Fruit fly (Drosophila melanogaster): Measurements from ENCODE around the gene CG45075.

The CG45075 gene

dm6 chr2L:6068544-6069251 is 22.5 kb upstream of the CG45075 start, which contains the start of the genes CG9150 and Pfdn1:
CG9150 (minus strand) TSS chr2L:6068594.
Pfdn1 (plus strand) TSS chr2L:6069079.
- TF ChIP-seq Dll (GFP tag; IDR thresholded peaks at IDR 0.05; ENCODE audit: partially characterized antibody) (peak; percentile 89), knrl (GFP tag; IDR thresholded peaks at IDR 0.05; ENCODE audit: partially characterized antibody) (peak; percentile 81), CG9797 (GFP tag; optimal IDR thresholded peaks at IDR 0.05) (peak; percentile 12), CG2889 (GFP tag; IDR thresholded peaks at IDR 0.05) (no peak), gro (GFP tag; optimal IDR thresholded peaks at IDR 0.05) (peak; percentile 68), TFAM (GFP tag; optimal IDR thresholded peaks at IDR 0.05) (no peak), HLH4C (GFP tag; IDR thresholded peaks at IDR 0.05; ENCODE audit: partially characterized antibody) (peak; percentile 85), CG2116 (GFP tag; optimal IDR thresholded peaks at IDR 0.05) (peak; percentile 88), CG30403 (GFP tag; optimal IDR thresholded peaks at IDR 0.05) (no peak), gfzf (GFP tag; optimal IDR thresholded peaks at IDR 0.05) (peak; percentile 17), trem (tag; optimal IDR thresholded peaks at IDR 0.05) (peak; percentile 26), CG13624 (GFP tag; optimal IDR thresholded peaks at IDR 0.05) (peak; percentile 29), Ets97D (GFP tag; optimal IDR thresholded peaks at IDR 0.05) (peak; percentile 39), stwl (tag; optimal IDR thresholded peaks at IDR 0.05) (peak; percentile 57), sqz (GFP tag; optimal IDR thresholded peaks at IDR 0.05) (peak; percentile 93), vnd (GFP tag; IDR thresholded peaks at IDR 0.05; ENCODE audit: partially characterized antibody) (peak; percentile 75), Fer1 (GFP tag; optimal IDR thresholded peaks at IDR 0.05) (peak; percentile 30), tx (GFP tag; optimal IDR thresholded peaks at IDR 0.05) (peak; percentile 34), ato (GFP tag; IDR thresholded peaks at IDR 0.05; ENCODE audit: partially characterized antibody) (peak; percentile 85), emc (GFP tag; optimal IDR thresholded peaks at IDR 0.05) (no peak), amos (GFP tag; IDR thresholded peaks at IDR 0.05; ENCODE audit: partially characterized antibody) (peak; percentile 92), bsh (GFP tag; optimal IDR thresholded peaks at IDR 0.05) (no peak), CG1603 (tag; optimal IDR thresholded peaks at IDR 0.05) (peak; percentile 35), sens (GFP tag) (peak; percentile 71), crp (GFP tag; optimal IDR thresholded peaks at IDR 0.05) (peak in 1 of 2 experiments; percentile 54), pb (GFP tag; optimal IDR thresholded peaks at IDR 0.05) (no peak), sob (GFP tag; IDR thresholded peaks at IDR 0.05) (peak; percentile 10; the same call in 1 of the 2 replicates), CG32772 (GFP tag; IDR thresholded peaks at IDR 0.05) (peak; percentile 83), bbx (GFP tag; IDR thresholded peaks at IDR 0.05; ENCODE audit: partially characterized antibody) (peak; percentile 91), CG12071 (GFP tag; optimal IDR thresholded peaks at IDR 0.05) (no peak), CG7963 (GFP tag; IDR thresholded peaks at IDR 0.05; ENCODE audit: partially characterized antibody) (peak; percentile 62; the same call in 2 of the 3 replicates), zen2 (GFP tag; IDR thresholded peaks at IDR 0.05; ENCODE audit: partially characterized antibody) (peak; percentile 80), Sry-δ (GFP tag; optimal IDR thresholded peaks at IDR 0.05) (peak; percentile 95), mirr (GFP tag; optimal IDR thresholded peaks at IDR 0.05) (no peak), CG34224 (GFP tag; IDR thresholded peaks at IDR 0.05; ENCODE audit: partially characterized antibody) (peak; percentile 96), Rfx (GFP tag; IDR thresholded peaks at IDR 0.05) (peak; percentile 48), HmgD (GFP tag; optimal IDR thresholded peaks at IDR 0.05) (no peak), Opbp (GFP tag; IDR thresholded peaks at IDR 0.05; ENCODE audit: partially characterized antibody) (peak; percentile 89), BEAF-32 (GFP tag; optimal IDR thresholded peaks at IDR 0.05) (peak; percentile 86), HLH54F (GFP tag; optimal IDR thresholded peaks at IDR 0.05) (no peak), Stat92E (GFP tag; optimal IDR thresholded peaks at IDR 0.05) (no peak), Doc3 (GFP tag; IDR thresholded peaks at IDR 0.05; ENCODE audit: partially characterized antibody) (peak; percentile 85), inv (GFP tag; IDR thresholded peaks at IDR 0.05; ENCODE audit: partially characterized antibody) (peak; percentile 80), Bgb (GFP tag; IDR thresholded peaks at IDR 0.05; ENCODE audit: partially characterized antibody) (peak; percentile 94), unc-4 (GFP tag; IDR thresholded peaks at IDR 0.05; ENCODE audit: partially characterized antibody) (peak; percentile 90), peb (GFP tag; IDR thresholded peaks at IDR 0.05) (no peak), CG15514 (GFP tag; optimal IDR thresholded peaks at IDR 0.05) (peak; percentile 94)

Data from whole organism, embryonic.